Worm (Caenorhabditis elegans) whole organism, dauer: ENCODE measurements around the gene F40G9.9.

ENCODE experiments used
- unc-62 ChIP-seq: sonication (generic microtip); optimal IDR thresholded peaks from 2 replicates; lab custom pipeline; 2017; ENCODE audit warnings: missing biosample characterization, missing genetic modification reagents, missing genetic modification characterization

Gene F40G9.9

DNA sequence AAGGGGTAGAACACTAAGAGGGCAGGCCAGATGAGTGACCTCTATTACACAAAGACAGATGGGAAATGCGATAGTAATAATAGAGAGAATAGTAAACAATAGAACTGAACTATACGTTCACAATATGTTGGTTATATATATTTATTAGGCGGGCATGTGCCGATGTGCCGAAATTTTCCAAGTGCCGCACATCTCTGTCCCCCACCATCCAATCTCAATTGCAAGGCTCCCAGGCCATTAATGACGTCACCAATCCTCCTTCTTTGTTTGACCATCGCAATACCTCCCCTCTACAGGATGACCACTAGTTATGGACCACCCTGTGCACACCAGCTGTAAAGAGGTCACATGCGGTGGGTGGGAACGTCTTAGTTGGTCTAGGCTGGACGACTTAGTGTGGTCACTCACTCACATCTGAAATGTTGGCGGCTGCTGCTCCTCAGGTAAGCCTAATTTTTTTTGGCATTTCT, 7.6 kb upstream of the F40G9.9 start, which contains the start of gene F40G9.6:
TSS of gene F40G9.6 (plus strand) at position 420 of the 470 bp plus-strand sequence.
- TF ChIP-seq unc-62 (GFP tag; lab: Kevin White, UChicago): no peak

- TF ChIP-seq unc-62 (GFP tag; lab: Kevin White, UChicago): no peak
Measured at ce11 chrIII:178126-178525, 6.6 kb upstream of the F40G9.9 start.

DNA sequence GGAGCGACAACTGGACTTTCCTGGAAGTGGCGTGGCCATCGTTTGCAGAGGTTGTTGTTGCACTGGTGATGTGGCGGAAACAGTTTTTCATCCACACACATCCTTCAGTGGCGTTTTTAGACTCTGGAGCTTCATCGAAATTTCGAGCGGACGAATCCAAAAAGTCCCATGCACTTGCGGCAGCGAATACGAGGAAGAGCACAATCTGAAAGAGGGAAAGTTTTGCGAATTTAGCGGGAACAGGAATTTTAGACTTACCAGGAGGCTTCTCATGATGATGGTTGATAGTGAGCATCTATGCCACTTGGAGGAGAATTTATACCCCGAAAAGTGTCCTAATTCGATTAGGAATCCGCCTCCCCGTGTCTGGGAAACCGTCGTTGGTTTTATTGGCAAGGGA, 6.2 kb upstream of the F40G9.9 start, which contains the start of gene F40G9.14:
TSS of gene F40G9.14 (minus strand) at position 101 of the 400 bp plus-strand sequence.
- TF ChIP-seq unc-62 (GFP tag; lab: Kevin White, UChicago): no peak

- no peak for TF ChIP-seq unc-62 (GFP tag; lab: Kevin White, UChicago)
Measured at ce11 chrIII:175733-176132, 4.2 kb upstream of the F40G9.9 start, which contains the start of gene clec-148. Gene clec-148, minus strand, starts transcription at chrIII:175833.

DNA sequence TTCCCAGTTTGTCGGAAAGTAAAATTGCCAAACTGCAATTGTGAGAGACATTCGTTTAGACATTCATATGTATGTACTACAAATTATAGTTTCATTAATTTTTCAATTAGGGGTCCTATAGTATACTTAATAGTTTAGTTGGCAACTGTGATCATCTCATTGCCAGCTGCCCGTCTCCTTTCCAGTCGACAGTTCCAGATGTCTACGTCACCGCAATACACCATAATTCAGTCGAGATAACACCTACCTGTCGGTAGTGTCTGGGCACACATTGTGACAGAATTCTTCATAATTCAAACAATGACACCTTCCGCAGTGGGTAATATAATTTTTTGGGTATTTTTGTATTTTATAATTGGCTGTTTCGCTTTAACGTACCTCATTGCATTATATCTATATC, 2.0 kb upstream of the F40G9.9 start, which contains the start of gene F40G9.19:
TSS of gene F40G9.19 (plus strand) at position 301 of the 400 bp plus-strand sequence.
- TF ChIP-seq unc-62 (GFP tag; lab: Kevin White, UChicago): no peak

DNA sequence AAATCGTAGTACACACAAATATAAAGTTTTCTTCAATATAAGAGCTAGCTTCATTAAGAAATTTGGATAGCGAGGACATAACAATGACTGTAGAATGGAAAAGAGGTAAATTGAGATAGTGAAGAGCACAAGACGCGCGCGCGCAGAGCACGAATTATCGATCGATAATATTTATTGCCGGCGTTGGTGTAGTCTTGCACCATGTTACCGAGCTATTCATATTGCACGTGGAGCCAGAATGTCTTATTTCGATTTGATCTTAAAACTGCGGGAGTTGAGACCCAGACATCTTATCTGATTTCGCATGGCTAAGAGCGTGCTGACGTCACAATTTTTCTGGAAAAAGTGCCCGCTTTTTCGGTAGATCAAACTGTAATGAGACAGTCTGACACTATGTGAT, 2.0 kb downstream of the F40G9.9 start, which contains the start of gene F40G9.18:
TSS of gene F40G9.18 (minus strand) at position 101 of the 400 bp plus-strand sequence.
- no peak for TF ChIP-seq unc-62 (GFP tag; lab: Kevin White, UChicago)

DNA sequence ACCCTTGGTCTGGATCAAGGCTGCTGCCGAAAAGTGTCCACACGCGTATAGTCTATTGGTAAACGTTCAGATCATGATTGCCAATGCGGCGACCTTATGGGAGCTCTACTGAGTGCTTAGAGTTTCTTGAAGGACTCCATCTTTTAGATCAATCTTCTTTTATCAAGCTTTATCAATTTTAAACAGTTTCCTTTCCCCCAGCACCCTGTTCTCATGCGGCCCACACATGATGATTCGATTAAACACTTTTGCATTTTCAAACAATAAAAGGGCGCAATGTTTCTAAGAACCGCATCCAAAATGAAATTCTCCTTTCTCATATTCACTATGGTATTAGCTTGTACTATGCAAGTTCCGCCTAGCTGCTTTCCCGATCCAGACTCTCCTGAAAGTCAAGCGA, 6.1 kb downstream of the F40G9.9 start, which contains the start of gene F40G9.7:
TSS of gene F40G9.7 (plus strand) at position 301 of the 400 bp plus-strand sequence.
- no peak for TF ChIP-seq unc-62 (GFP tag; lab: Kevin White, UChicago)

DNA sequence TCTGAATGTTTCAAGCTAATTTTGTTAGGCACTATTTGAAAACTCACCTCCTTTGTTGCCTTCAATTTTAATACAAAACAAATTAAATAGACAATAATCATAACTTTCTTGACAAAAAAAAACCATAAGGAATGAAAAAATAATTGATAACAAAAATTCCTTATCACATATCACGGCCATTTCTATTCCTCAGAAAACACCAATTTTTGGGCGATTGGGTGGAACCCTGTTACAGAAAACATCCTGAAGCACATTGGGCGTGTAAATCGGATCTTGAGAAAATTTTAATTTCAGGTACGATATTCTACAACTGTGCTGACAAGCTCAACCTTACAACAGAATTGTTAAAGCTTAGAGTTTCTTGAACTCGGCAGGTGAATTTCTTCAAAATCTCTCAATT, 6.7 kb downstream of the F40G9.9 start, which contains the start of gene F40G9.8:
TSS of gene F40G9.8 (minus strand) at position 101 of the 400 bp plus-strand sequence.
- TF ChIP-seq unc-62 (GFP tag; lab: Kevin White, UChicago): no peak

DNA sequence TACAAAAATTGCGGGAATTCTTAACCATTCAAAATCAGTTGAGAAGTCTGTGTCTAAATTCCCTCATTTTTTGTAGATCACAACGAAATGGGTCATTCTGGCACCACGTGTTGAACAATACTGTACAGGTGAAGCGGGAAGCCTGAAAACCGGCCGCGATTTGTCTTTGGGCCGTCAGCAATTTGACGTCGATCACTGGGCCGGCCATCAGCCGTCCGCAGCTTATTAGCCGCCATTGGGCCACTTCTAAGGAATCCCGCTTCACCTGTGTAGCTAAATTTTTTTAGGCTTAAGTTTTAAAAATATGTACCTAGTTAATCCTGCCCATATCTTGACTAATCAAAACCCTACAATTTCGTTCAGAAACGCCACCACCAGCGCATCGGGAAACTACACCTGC, 11.9 kb downstream of the F40G9.9 start:
- no peak for TF ChIP-seq unc-62 (GFP tag; lab: Kevin White, UChicago)

- no peak for TF ChIP-seq unc-62 (GFP tag; lab: Kevin White, UChicago)
Measured at ce11 chrIII:159149-159548, 12.4 kb downstream of the F40G9.9 start.

- no peak for TF ChIP-seq unc-62 (GFP tag; lab: Kevin White, UChicago)
Measured at ce11 chrIII:157980-158379, 13.5 kb downstream of the F40G9.9 start.

- TF ChIP-seq unc-62 (GFP tag; lab: Kevin White, UChicago): no peak
Measured at ce11 chrIII:156645-157044, 14.9 kb downstream of the F40G9.9 start, which contains the start of the genes zig-13 and ver-1. Gene zig-13, minus strand, starts transcription at chrIII:156745. Gene ver-1, plus strand, starts transcription at chrIII:156824.

ce11 chrIII:154168-154567, 17.3 kb downstream of the F40G9.9 start:
- TF ChIP-seq unc-62 (GFP tag; lab: Kevin White, UChicago): no peak

DNA sequence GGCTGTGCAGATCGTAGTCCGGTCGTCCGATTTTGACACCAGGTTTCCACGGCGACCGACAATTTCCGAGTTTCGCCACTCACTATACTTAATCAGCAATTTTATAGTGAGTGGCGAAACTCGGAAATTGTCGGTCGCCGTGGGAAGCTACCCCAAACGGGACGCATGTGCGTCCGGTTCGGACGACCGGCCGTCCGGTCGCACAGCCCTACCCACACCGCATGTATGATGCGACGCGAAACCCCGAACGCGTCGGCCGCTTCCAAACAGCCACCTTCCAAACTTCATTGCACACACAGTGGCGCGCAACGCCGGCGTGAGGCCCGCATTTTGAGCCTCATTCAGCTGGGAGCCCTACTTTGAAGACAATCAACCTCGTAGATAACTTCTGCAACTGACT, 20.4 kb downstream of the F40G9.9 start:
- no peak for TF ChIP-seq unc-62 (GFP tag; lab: Kevin White, UChicago)

DNA sequence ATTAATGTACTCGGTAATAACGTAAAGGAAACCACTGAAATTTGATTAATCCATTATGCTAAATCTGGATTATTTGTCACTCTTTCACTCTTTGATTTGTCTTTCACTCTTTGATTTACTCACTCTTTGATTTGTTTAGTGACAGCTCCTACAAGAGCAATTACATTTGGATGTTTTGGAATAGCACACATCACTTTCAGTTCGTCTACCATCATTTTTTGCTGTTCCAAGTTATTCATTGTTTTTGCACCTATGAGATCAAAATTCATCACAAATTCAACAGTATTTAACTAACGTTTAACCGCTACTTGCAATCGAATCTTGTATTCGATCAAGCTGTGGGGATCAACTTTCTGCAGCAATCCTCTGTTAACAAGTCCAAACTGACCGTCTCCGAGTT, 22.4 kb downstream of the F40G9.9 start:
- no peak for TF ChIP-seq unc-62 (GFP tag; lab: Kevin White, UChicago)

DNA sequence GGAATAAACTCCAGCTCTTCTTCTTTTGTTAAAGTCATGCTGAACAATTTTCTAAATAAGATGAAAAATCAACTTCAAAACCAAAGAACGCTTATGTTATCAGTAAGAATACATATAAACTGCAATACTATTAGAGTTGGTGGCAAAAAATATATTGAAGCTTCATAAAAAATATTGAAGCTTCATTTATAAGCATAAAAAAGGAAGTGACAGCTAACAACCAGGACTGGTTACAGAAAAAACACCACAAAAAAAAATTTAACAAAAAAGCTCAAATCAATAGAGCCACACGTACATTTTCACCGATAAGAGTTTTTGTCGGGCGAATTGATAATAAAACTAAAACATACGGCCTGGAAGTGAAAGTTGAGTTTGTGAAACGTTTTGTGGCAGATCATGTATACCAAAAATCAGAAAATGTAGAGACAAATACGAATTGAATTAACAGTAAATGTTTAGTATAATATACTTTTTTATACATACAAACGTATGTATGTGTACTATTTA, 23.9 kb downstream of the F40G9.9 start, which contains the start of gene sqst-5:
TSS of gene sqst-5 (minus strand) at position 51 of the 507 bp plus-strand sequence.
- TF ChIP-seq unc-62 (GFP tag; lab: Kevin White, UChicago): no peak

- TF ChIP-seq unc-62 (GFP tag; lab: Kevin White, UChicago): no peak
Measured at ce11 chrIII:146369-146768, 25.1 kb downstream of the F40G9.9 start, which contains the start of gene fbxb-84. Gene fbxb-84, minus strand, starts transcription at chrIII:146469.
